Fruit fly (Drosophila melanogaster): ENCODE data around the gene CG14292.

DNA sequence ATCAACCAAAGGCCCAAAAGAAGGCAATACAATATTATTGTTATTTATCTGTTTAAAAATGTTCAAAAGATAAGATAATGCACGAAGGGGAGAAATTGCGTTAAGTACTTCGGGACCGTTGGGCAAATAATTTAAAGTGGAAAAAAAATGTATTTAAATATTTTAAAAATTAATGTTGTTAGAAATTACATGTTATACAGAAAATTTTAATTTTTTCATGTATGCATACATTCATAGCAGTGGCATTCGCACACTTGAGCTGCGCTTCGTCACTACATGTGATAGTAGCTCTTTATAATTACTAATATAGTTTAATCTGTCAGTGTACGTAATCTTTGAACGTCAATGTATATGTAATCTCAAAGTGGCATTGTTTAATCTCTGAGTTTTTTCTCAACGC, 10.2 kb downstream of the CG14292 start:
- TF ChIP-seq CG18011 (GFP tag; optimal IDR thresholded peaks at IDR 0.05) (no peak), jumu (GFP tag; optimal IDR thresholded peaks at IDR 0.05) (no peak), sisA (GFP tag; IDR thresholded peaks at IDR 0.05) (peak; percentile 57), CG10654 (GFP tag; optimal IDR thresholded peaks at IDR 0.05) (no peak), CG8478 (optimal IDR thresholded peaks at IDR 0.05) (no peak), Adf1 (GFP tag; IDR thresholded peaks at IDR 0.05) (no peak), CG17359 (tag; optimal IDR thresholded peaks at IDR 0.05) (no peak), Ets97D (GFP tag; optimal IDR thresholded peaks at IDR 0.05) (no peak), CG11560 (tag; IDR thresholded peaks at IDR 0.05) (peak; percentile 51; the same call in 1 of the 3 replicates), kah (GFP tag; optimal IDR thresholded peaks at IDR 0.05) (no peak)
